Fruit fly (Drosophila melanogaster) whole organism, pupa: ENCODE results near the gene Cad74A.
A peak's percentile ranks its signal among the peaks of the same experiment; 100 is the strongest.

ENCODE experiments used
- CG14655 ChIP-seq: fragments of 200-800 bp; sonication (Bioruptor generic); optimal IDR thresholded peaks from 3 replicates; lab custom pipeline; 2017; ENCODE audit warnings: mild to moderate bottlenecking, missing biosample characterization, missing genetic modification reagents, missing genetic modification characterization
- CG32121 ChIP-seq: fragments of 200-800 bp; sonication (Bioruptor generic); IDR thresholded peaks from 2 replicates; pipeline ENCODE4 v1.3.6; 2022; ENCODE audit warnings: missing biosample characterization, missing genetic modification characterization
- CG34367 ChIP-seq: fragments of 200-800 bp; sonication (Bioruptor generic); optimal IDR thresholded peaks from 2 replicates; lab custom pipeline; 2018; ENCODE audit warnings: missing biosample characterization, mild to moderate bottlenecking, missing genetic modification characterization
- CG4496 ChIP-seq: fragments of 200-800 bp; sonication (Bioruptor generic); IDR thresholded peaks from 3 replicates; pipeline ENCODE4 v1.3.6; 2022; ENCODE audit warnings: missing biosample characterization, missing genetic modification characterization

DNA sequence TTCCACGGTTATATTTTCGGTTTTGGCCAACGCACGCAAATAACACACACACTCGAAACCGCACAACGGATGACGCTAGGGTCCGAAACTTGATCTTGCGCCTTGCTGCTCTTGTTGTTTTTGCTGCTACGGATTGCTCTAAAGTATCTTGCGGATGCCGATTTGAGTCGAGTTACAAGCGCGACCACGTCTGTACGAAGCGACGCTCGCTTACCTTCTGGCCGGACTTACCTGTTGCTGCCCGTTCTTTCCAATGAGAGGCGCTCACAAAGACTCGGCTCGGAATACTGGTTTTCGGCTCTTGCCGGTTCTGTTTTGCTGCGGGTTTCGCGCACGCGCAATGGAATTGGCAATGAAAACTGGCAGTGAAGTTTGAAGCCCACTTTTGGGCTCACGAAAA lies at the start of gene Cad74A:
- TF ChIP-seq CG4496 (GFP tag; lab: Robert Waterston, UW) (peak; percentile 51; the same call in 2 of the 3 replicates), CG32121 (GFP tag; lab: Robert Waterston, UW) (no peak), CG14655 (no peak), CG34367 (tag; lab: Kevin White, UChicago) (no peak)
